Worm (Caenorhabditis elegans) whole organism, young adult: ENCODE results near the gene F35E8.10.

Source experiments
- F10E7.11 ChIP-seq: sonication (generic microtip); optimal IDR thresholded peaks from 2 replicates; lab custom pipeline; 2017; ENCODE audit warnings: mild to moderate bottlenecking, missing genetic modification characterization, moderate library complexity, missing compliant biosample characterization
- F52B5.7 ChIP-seq: sonication (generic microtip); optimal IDR thresholded peaks from 2 replicates; lab custom pipeline; 2016; ENCODE audit warnings: mild to moderate bottlenecking, missing genetic modification characterization, missing compliant biosample characterization
- K11D2.4 ChIP-seq: fragments of 200-800 bp; sonication (Bioruptor generic); IDR thresholded peaks from 2 replicates; pipeline ENCODE4 v1.3.6; 2022; ENCODE audit warnings: missing genetic modification reagents, missing genetic modification characterization, missing compliant biosample characterization
- T07F8.4 ChIP-seq: sonication (generic microtip); optimal IDR thresholded peaks from 2 replicates; lab custom pipeline; 2016; ENCODE audit warnings: mild to moderate bottlenecking, missing genetic modification characterization, moderate library complexity, missing compliant biosample characterization
- Y67H2A.10 ChIP-seq: fragments of 200-800 bp; sonication (Bioruptor generic); conservative IDR thresholded peaks from 2 replicates; pipeline ENCODE4 v1.3.6; 2022; ENCODE audit warnings: missing genetic modification reagents, missing genetic modification characterization, missing compliant biosample characterization
- Y95B8A.8 ChIP-seq: fragments of 200-800 bp; sonication (Bioruptor generic); IDR thresholded peaks from 2 replicates; pipeline ENCODE4 v1.3.6; 2022; ENCODE audit warnings: missing genetic modification reagents, missing genetic modification characterization, missing compliant biosample characterization
- ama-1 ChIP-seq, 3 experiments: fragments of 150-350 bp in 1 of 3; sonication (generic microtip) in 2 of 3; optimal IDR thresholded peaks; 2 replicates each; lab custom pipeline; 2014 to 2018; ENCODE audit warnings: missing biosample characterization in 2 of 3, missing genetic modification characterization in 2 of 3, missing genetic modification reagents in 2 of 3
- aptf-3 ChIP-seq: fragments of 200-800 bp; sonication (Bioruptor generic); IDR thresholded peaks from 2 replicates; pipeline ENCODE4 v1.3.6; 2022; ENCODE audit warnings: missing genetic modification characterization, missing compliant biosample characterization
- bed-1 ChIP-seq: fragments of 200-800 bp; sonication (Bioruptor generic); IDR thresholded peaks from 2 replicates; pipeline ENCODE4 v1.3.6; 2022; ENCODE audit warnings: missing genetic modification reagents, missing genetic modification characterization, missing compliant biosample characterization
- cebp-1 ChIP-seq, 2 experiments: fragments of 200-800 bp in 1 of 2; sonication (Bioruptor generic) in 1 of 2; sonication (generic microtip) in 1 of 2; IDR thresholded peaks in 1 of 2; optimal IDR thresholded peaks in 1 of 2; 2 replicates each; pipeline versions ENCODE4 v1.3.6 to Lab custom; 2017 to 2022; ENCODE audit warnings: missing compliant biosample characterization in 2 of 2, missing genetic modification characterization in 2 of 2, mild to moderate bottlenecking in 1 of 2, missing genetic modification reagents in 1 of 2, moderate library complexity in 1 of 2
- ceh-79 ChIP-seq: sonication (generic microtip); optimal IDR thresholded peaks from 2 replicates; lab custom pipeline; 2017; ENCODE audit warnings: mild to moderate bottlenecking, missing genetic modification characterization, missing compliant biosample characterization
- dox-1 ChIP-seq: fragments of 200-800 bp; sonication (Bioruptor generic); IDR thresholded peaks from 2 replicates; pipeline ENCODE4 v1.3.6; 2022; ENCODE audit warnings: missing genetic modification reagents, missing genetic modification characterization, missing compliant biosample characterization
- egl-44 ChIP-seq: fragments of 200-800 bp; sonication (Bioruptor generic); IDR thresholded peaks from 2 replicates; pipeline ENCODE4 v1.3.6; 2022; ENCODE audit warnings: missing genetic modification reagents, missing genetic modification characterization, missing compliant biosample characterization
- ets-4 ChIP-seq: fragments of 200-800 bp; sonication (Bioruptor generic); optimal IDR thresholded peaks from 2 replicates; lab custom pipeline; 2018; ENCODE audit warnings: mild to moderate bottlenecking, missing genetic modification characterization, missing compliant biosample characterization
- madf-3 ChIP-seq: fragments of 200-800 bp; sonication (Bioruptor generic); IDR thresholded peaks from 2 replicates; pipeline ENCODE4 v1.3.6; 2022; ENCODE audit warnings: missing genetic modification reagents, missing genetic modification characterization, missing compliant biosample characterization
- madf-8 ChIP-seq: fragments of 200-800 bp; sonication (Bioruptor generic); conservative IDR thresholded peaks from 2 replicates; pipeline ENCODE4 v1.3.6; 2022; ENCODE audit warnings: missing genetic modification reagents, missing genetic modification characterization, missing compliant biosample characterization
- nfyb-1 ChIP-seq: fragments of 200-800 bp; sonication (Bioruptor generic); IDR thresholded peaks from 2 replicates; pipeline ENCODE4 v1.3.6; 2022; ENCODE audit warnings: missing genetic modification reagents, missing genetic modification characterization, missing compliant biosample characterization
- nhr-120 ChIP-seq: fragments of 200-800 bp; sonication (Bioruptor generic); IDR thresholded peaks from 2 replicates; pipeline ENCODE4 v1.3.6; 2022; ENCODE audit warnings: missing genetic modification characterization, missing compliant biosample characterization
- nhr-179 ChIP-seq: sonication (generic microtip); optimal IDR thresholded peaks from 2 replicates; lab custom pipeline; 2016; ENCODE audit warnings: mild to moderate bottlenecking, missing genetic modification characterization, missing compliant biosample characterization
- nhr-80 ChIP-seq: sonication (generic microtip); optimal IDR thresholded peaks from 2 replicates; lab custom pipeline; 2016; ENCODE audit warnings: missing genetic modification characterization, missing compliant biosample characterization
- rpc-1 ChIP-seq, 2 experiments: fragments of 150-350 bp in 1 of 2; sonication (generic microtip) in 1 of 2; optimal IDR thresholded peaks; 2 replicates each; lab custom pipeline; 2014 to 2018; ENCODE audit warnings: missing biosample characterization in 1 of 2, missing genetic modification characterization in 1 of 2, missing genetic modification reagents in 1 of 2, missing genotype in 1 of 2
- sdz-38 ChIP-seq: sonication (generic microtip); optimal IDR thresholded peaks from 2 replicates; lab custom pipeline; 2016; ENCODE audit warnings: missing genotype, missing genetic modification characterization, missing compliant biosample characterization
- sptf-2 ChIP-seq: fragments of 200-800 bp; sonication (Bioruptor generic); optimal IDR thresholded peaks from 2 replicates; lab custom pipeline; 2018; ENCODE audit warnings: mild to moderate bottlenecking, missing genetic modification characterization, missing compliant biosample characterization
- unc-62 ChIP-seq: fragments of 150-350 bp; optimal IDR thresholded peaks from 2 replicates; lab custom pipeline; 2014; ENCODE audit warnings: missing biosample characterization, missing genetic modification reagents, missing genetic modification characterization
- zim-3 ChIP-seq: sonication (generic microtip); optimal IDR thresholded peaks from 2 replicates; lab custom pipeline; 2017; ENCODE audit warnings: mild to moderate bottlenecking, missing genetic modification characterization, moderate library complexity, missing compliant biosample characterization
- ztf-22 ChIP-seq: fragments of 200-800 bp; sonication (Bioruptor generic); optimal IDR thresholded peaks from 2 replicates; lab custom pipeline; 2018; ENCODE audit warnings: mild to moderate bottlenecking, missing genetic modification characterization, moderate library complexity, missing compliant biosample characterization

Gene F35E8.10

ce11 chrV:15892696-15893095 lies 27.5 kb downstream of the F35E8.10 start, which contains the start of gene T06C12.11:
Gene T06C12.11, plus strand, starts transcription at chrV:15892996.
- TF ChIP-seq sdz-38 (tag; lab: Kevin White, UChicago) (no peak), sptf-2 (GFP tag; lab: Kevin White, UChicago) (no peak), ets-4 (GFP tag; lab: Kevin White, UChicago) (no peak), nhr-179 (no peak)

- no peak for TF ChIP-seq F52B5.7 (tag; lab: Kevin White, UChicago)
- no peak for TF ChIP-seq zim-3 (tag; lab: Kevin White, UChicago)
- TF ChIP-seq, all 124 proteins: peak for 0
These were observed 28.4 kb downstream of the F35E8.10 start, which contains the start of gene T06C12.12 for ce11 chrV:15891761-15892160. Gene T06C12.12, plus strand, starts transcription at chrV:15892061.

ce11 chrV:15891279-15891678 lies 28.9 kb downstream of the F35E8.10 start:
- TF ChIP-seq nhr-80 (peak; percentile 74), bed-1 (GFP tag; lab: Robert Waterston, UW) (no peak), T07F8.4 (no peak)

- TF ChIP-seq cebp-1 (GFP tag; IDR thresholded peaks at IDR 0.05; lab: Robert Waterston, UW) = no peak
- peak; percentile 28 for TF ChIP-seq cebp-1 (tag; optimal IDR thresholded peaks at IDR 0.05; lab: Kevin White, UChicago)
- TF ChIP-seq aptf-3 = no peak
- no peak for TF ChIP-seq F52B5.7 (tag; lab: Kevin White, UChicago)
- no peak for TF ChIP-seq sptf-2 (GFP tag; lab: Kevin White, UChicago)
- TF ChIP-seq F10E7.11 (tag; lab: Kevin White, UChicago) = no peak
- TF ChIP-seq T07F8.4 = no peak
- no peak for TF ChIP-seq rpc-1 (optimal IDR thresholded peaks at IDR 0.05; lab: Kevin White, UChicago)
- TF ChIP-seq rpc-1 (tag; optimal IDR thresholded peaks at IDR 0.05; lab: Kevin White, UChicago) = no peak
- TF ChIP-seq Y95B8A.8 (GFP tag; lab: Robert Waterston, UW) = no peak
- TF ChIP-seq unc-62 (GFP tag; lab: Kevin White, UChicago) = no peak
- peak; percentile 31 for TF ChIP-seq nhr-80
- TF ChIP-seq ztf-22 (GFP tag; lab: Kevin White, UChicago) = no peak
- no peak for TF ChIP-seq nhr-120 (GFP tag; lab: Robert Waterston, UW)
- TF ChIP-seq Y67H2A.10 (GFP tag; lab: Robert Waterston, UW) = no peak
These were observed 30.1 kb downstream of the F35E8.10 start for ce11 chrV:15890115-15890514.

- TF ChIP-seq madf-3 (GFP tag; lab: Robert Waterston, UW) = no peak
- no peak for TF ChIP-seq ama-1 (optimal IDR thresholded peaks at IDR 0.05; lab: Kevin White, UChicago)
- TF ChIP-seq ama-1 (GFP tag; optimal IDR thresholded peaks at IDR 0.05; lab: Kevin White, UChicago) = no peak
- TF ChIP-seq madf-8 = no peak
- TF ChIP-seq K11D2.4 (GFP tag; lab: Robert Waterston, UW) = no peak
- TF ChIP-seq, all 124 proteins: peak for 0
These were observed 31.4 kb downstream of the F35E8.10 start, which contains the start of gene cgt-1 for ce11 chrV:15888751-15889150. Gene cgt-1, minus strand, starts transcription at chrV:15888851.

ce11 chrV:15887708-15888295 lies 32.4 kb downstream of the F35E8.10 start:
- TF ChIP-seq dox-1 = peak; percentile 32; the same call in 1 of the 2 replicates
- no peak for TF ChIP-seq cebp-1 (GFP tag; IDR thresholded peaks at IDR 0.05; lab: Robert Waterston, UW)
- TF ChIP-seq cebp-1 (tag; optimal IDR thresholded peaks at IDR 0.05; lab: Kevin White, UChicago) = peak; percentile 21
- peak; percentile 26 for TF ChIP-seq ztf-22 (GFP tag; lab: Kevin White, UChicago)
- TF ChIP-seq nfyb-1 (GFP tag; lab: Robert Waterston, UW) = peak; percentile 55; the same call in 1 of the 2 replicates
- 0 out of 2 replicates have a peak, but pooled peaks have one; percentile 23 for TF ChIP-seq egl-44 (GFP tag; lab: Robert Waterston, UW)
- no peak for TF ChIP-seq ceh-79 (tag; lab: Kevin White, UChicago)
- TF ChIP-seq unc-62 (GFP tag; lab: Kevin White, UChicago) = no peak
- peak; percentile 72 for TF ChIP-seq nhr-80
